Fruit fly (Drosophila melanogaster) whole organism, embryonic: ENCODE results near the gene CG8349.
A peak's percentile ranks its signal among the peaks of the same experiment; 100 is the strongest.

Source experiments
- CG11093 ChIP-seq: fragments of 200-800 bp; sonication (Bioruptor generic); IDR thresholded peaks from 3 replicates; pipeline ENCODE4 v1.3.6; 2022; ENCODE audit warnings: missing biosample characterization, missing genetic modification characterization
- CG11456 ChIP-seq: fragments of 200-800 bp; sonication (Bioruptor generic); IDR thresholded peaks from 3 replicates; pipeline ENCODE4 v1.3.6; 2022; ENCODE audit warnings: missing biosample characterization, missing genetic modification characterization
- CG12071 ChIP-seq: fragments of 200-800 bp; sonication (Bioruptor generic); optimal IDR thresholded peaks from 3 replicates; lab custom pipeline; 2018; ENCODE audit warnings: missing biosample characterization, mild to moderate bottlenecking, missing genetic modification characterization
- CG12104 ChIP-seq: fragments of 200-800 bp; sonication (Bioruptor generic); optimal IDR thresholded peaks from 3 replicates; lab custom pipeline; 2016; ENCODE audit warnings: missing biosample characterization, missing genetic modification characterization
- CG12769 ChIP-seq: fragments of 200-800 bp; sonication (Bioruptor generic); optimal IDR thresholded peaks from 2 replicates; lab custom pipeline; 2019; ENCODE audit warnings: missing biosample characterization, mild to moderate bottlenecking, missing genetic modification characterization, moderate library complexity
- CG13287 ChIP-seq: fragments of 200-800 bp; sonication (Bioruptor generic); IDR thresholded peaks from 2 replicates; pipeline ENCODE4 v1.3.6; 2022; ENCODE audit warnings: missing biosample characterization, missing genetic modification characterization; ENCODE audit not compliant: partially characterized antibody
- CG14441 ChIP-seq: fragments of 200-800 bp; sonication (Bioruptor generic); IDR thresholded peaks from 2 replicates; pipeline ENCODE4 v1.3.6; 2022; ENCODE audit warnings: missing biosample characterization, missing genetic modification characterization
- CG15269 ChIP-seq: fragments of 200-800 bp; sonication (Bioruptor generic); optimal IDR thresholded peaks from 2 replicates; lab custom pipeline; 2018; ENCODE audit warnings: missing biosample characterization, mild to moderate bottlenecking, missing genetic modification characterization, moderate library complexity
- CG16863 ChIP-seq: fragments of 200-800 bp; sonication (Bioruptor generic); optimal IDR thresholded peaks from 3 replicates; lab custom pipeline; 2016; ENCODE audit warnings: missing biosample characterization, missing genetic modification characterization
- CG17829 ChIP-seq: fragments of 200-800 bp; optimal IDR thresholded peaks from 2 replicates; lab custom pipeline; 2019; ENCODE audit warnings: missing biosample characterization, mild to moderate bottlenecking, missing genetic modification characterization, moderate library complexity
- CG2116 ChIP-seq: fragments of 200-800 bp; sonication (Bioruptor generic); optimal IDR thresholded peaks from 3 replicates; lab custom pipeline; 2018; ENCODE audit warnings: missing biosample characterization, mild to moderate bottlenecking, missing genetic modification characterization
- CG2129 ChIP-seq: fragments of 200-800 bp; sonication (Bioruptor generic); IDR thresholded peaks from 2 replicates; pipeline ENCODE4 v1.3.6; 2022; ENCODE audit warnings: missing biosample characterization, missing genetic modification characterization; ENCODE audit not compliant: partially characterized antibody
- CG3281 ChIP-seq: fragments of 200-800 bp; sonication (Bioruptor generic); optimal IDR thresholded peaks from 3 replicates; lab custom pipeline; 2017; ENCODE audit warnings: missing biosample characterization, mild to moderate bottlenecking, missing genetic modification characterization
- CG33213 ChIP-seq: fragments of 200-800 bp; sonication (Bioruptor generic); optimal IDR thresholded peaks from 3 replicates; lab custom pipeline; 2016; ENCODE audit warnings: missing biosample characterization, missing genetic modification characterization
- CG3995 ChIP-seq: fragments of 200-800 bp; sonication (Bioruptor generic); optimal IDR thresholded peaks from 3 replicates; lab custom pipeline; 2016; ENCODE audit warnings: missing biosample characterization, missing genetic modification characterization
- CG43689 ChIP-seq: fragments of 200-800 bp; sonication (Bioruptor generic); IDR thresholded peaks from 2 replicates; pipeline ENCODE4 v1.3.6; 2022; ENCODE audit warnings: missing biosample characterization, missing genetic modification characterization
- CG6272 ChIP-seq: fragments of 200-800 bp; sonication (Bioruptor generic); IDR thresholded peaks from 2 replicates; pipeline ENCODE4 v1.3.6; 2022; ENCODE audit warnings: missing biosample characterization, missing genetic modification characterization
- CG7963 ChIP-seq: fragments of 200-800 bp; sonication (Bioruptor generic); IDR thresholded peaks from 3 replicates; pipeline ENCODE4 v1.3.6; 2022; ENCODE audit warnings: missing biosample characterization, missing genetic modification characterization; ENCODE audit not compliant: partially characterized antibody
- CG9215 ChIP-seq: fragments of 200-800 bp; sonication (Bioruptor generic); IDR thresholded peaks from 2 replicates; pipeline ENCODE4 v1.3.6; 2022; ENCODE audit warnings: missing biosample characterization, missing genetic modification characterization
- CG9609 ChIP-seq: fragments of 200-800 bp; sonication (Bioruptor generic); optimal IDR thresholded peaks from 3 replicates; lab custom pipeline; 2016; ENCODE audit warnings: missing biosample characterization, missing genetic modification characterization
- Dll ChIP-seq: fragments of 200-800 bp; sonication (Bioruptor generic); IDR thresholded peaks from 4 replicates; pipeline ENCODE4 v1.3.6; 2022; ENCODE audit warnings: missing biosample characterization, missing genetic modification characterization; ENCODE audit not compliant: partially characterized antibody
- ERR ChIP-seq: fragments of 200-800 bp; sonication (Bioruptor generic); optimal IDR thresholded peaks from 2 replicates; lab custom pipeline; 2016; ENCODE audit warnings: missing biosample characterization, missing genetic modification characterization
- Eip74EF ChIP-seq, 2 experiments: fragments of 200-800 bp in 1 of 2; fragments of >200 bp in 1 of 2; sonication (Bioruptor generic) in 1 of 2; optimal IDR thresholded peaks; 2 replicates each; lab custom pipeline; 2017 to 2019; ENCODE audit warnings: missing biosample characterization in 2 of 2, missing genetic modification characterization in 2 of 2, mild to moderate bottlenecking in 1 of 2, moderate library complexity in 1 of 2
- H2.0 ChIP-seq: fragments of 200-800 bp; sonication (Bioruptor generic); IDR thresholded peaks from 2 replicates; pipeline ENCODE4 v1.3.6; 2022; ENCODE audit warnings: missing biosample characterization, missing genetic modification characterization
- HHEX ChIP-seq: fragments of 200-800 bp; sonication (Bioruptor generic); optimal IDR thresholded peaks from 3 replicates; lab custom pipeline; 2017; ENCODE audit warnings: missing biosample characterization, mild to moderate bottlenecking, missing genetic modification characterization, missing genetic modification reagents
- Hr51 ChIP-seq, 2 experiments: fragments of 200-800 bp; sonication (Bioruptor generic); optimal IDR thresholded peaks; 2 replicates in 1 of 2; 3 replicates in 1 of 2; lab custom pipeline; 2016 to 2018; ENCODE audit warnings: missing biosample characterization in 2 of 2, missing genetic modification characterization in 2 of 2, mild to moderate bottlenecking in 1 of 2, moderate library complexity in 1 of 2
- Lhr ChIP-seq: fragments of 200-800 bp; sonication (Bioruptor generic); optimal IDR thresholded peaks from 3 replicates; lab custom pipeline; 2017; ENCODE audit warnings: mild to moderate bottlenecking, missing biosample characterization, missing genetic modification reagents, missing genetic modification characterization
- Lim3 ChIP-seq: fragments of 200-800 bp; sonication (Bioruptor generic); IDR thresholded peaks from 2 replicates; pipeline ENCODE4 v1.3.6; 2022; ENCODE audit warnings: missing biosample characterization, missing genetic modification characterization
- Mad ChIP-seq: fragments of 200-800 bp; sonication (Bioruptor generic); optimal IDR thresholded peaks from 2 replicates; lab custom pipeline; 2016; ENCODE audit warnings: missing biosample characterization, missing genetic modification characterization
- Opbp ChIP-seq: fragments of 200-800 bp; sonication (Bioruptor generic); IDR thresholded peaks from 3 replicates; pipeline ENCODE4 v1.3.6; 2022; ENCODE audit warnings: missing biosample characterization, missing genetic modification characterization; ENCODE audit not compliant: partially characterized antibody
- Sry-δ ChIP-seq: fragments of 200-800 bp; sonication (Bioruptor generic); optimal IDR thresholded peaks from 2 replicates; lab custom pipeline; 2016; ENCODE audit warnings: missing biosample characterization, missing genetic modification characterization
- Xrp1 ChIP-seq: fragments of 200-800 bp; sonication (Bioruptor generic); IDR thresholded peaks from 2 replicates; pipeline ENCODE4 v1.3.6; 2022; ENCODE audit warnings: missing biosample characterization, missing genetic modification characterization
- ase ChIP-seq: fragments of 200-800 bp; sonication (Bioruptor generic); IDR thresholded peaks from 3 replicates; pipeline ENCODE4 v1.3.6; 2022; ENCODE audit warnings: missing biosample characterization, missing genetic modification characterization
- cas ChIP-seq: fragments of 200-800 bp; sonication (Bioruptor generic); IDR thresholded peaks from 2 replicates; pipeline ENCODE4 v1.3.6; 2022; ENCODE audit warnings: missing biosample characterization, missing genetic modification characterization
- chinmo ChIP-seq: fragments of 200-800 bp; sonication (Bioruptor generic); IDR thresholded peaks from 4 replicates; pipeline ENCODE4 v1.3.6; 2022; ENCODE audit warnings: missing biosample characterization, missing genetic modification characterization; ENCODE audit not compliant: partially characterized antibody
- chm ChIP-seq: fragments of 200-800 bp; sonication (Bioruptor generic); IDR thresholded peaks from 2 replicates; pipeline ENCODE4 v1.3.6; 2022; ENCODE audit warnings: missing biosample characterization, missing genetic modification characterization
- eve ChIP-seq, 2 experiments: fragments of >200 bp; optimal IDR thresholded peaks; 2 replicates each; lab custom pipeline; 2017; ENCODE audit warnings: missing biosample characterization in 2 of 2, missing genetic modification characterization in 2 of 2
- ftz-f1 ChIP-seq: fragments of 200-800 bp; sonication (Bioruptor generic); optimal IDR thresholded peaks from 2 replicates; lab custom pipeline; 2016; ENCODE audit warnings: missing biosample characterization, missing genetic modification characterization
- gsb-n ChIP-seq: fragments of 200-800 bp; sonication (Bioruptor generic); optimal IDR thresholded peaks from 3 replicates; lab custom pipeline; 2018; ENCODE audit warnings: missing biosample characterization, mild to moderate bottlenecking, missing genetic modification characterization
- hbn ChIP-seq: fragments of 200-800 bp; sonication (Bioruptor generic); IDR thresholded peaks from 2 replicates; pipeline ENCODE4 v1.3.6; 2022; ENCODE audit warnings: missing biosample characterization, missing genetic modification characterization; ENCODE audit not compliant: partially characterized antibody
- hth ChIP-seq: fragments of >200 bp; optimal IDR thresholded peaks from 2 replicates; lab custom pipeline; 2017; ENCODE audit warnings: inconsistent platforms
- ind ChIP-seq: fragments of 200-800 bp; sonication (Bioruptor generic); optimal IDR thresholded peaks from 3 replicates; lab custom pipeline; 2016; ENCODE audit warnings: missing biosample characterization, missing genetic modification characterization
- inv ChIP-seq: fragments of 200-800 bp; sonication (Bioruptor generic); IDR thresholded peaks from 2 replicates; pipeline ENCODE4 v1.3.6; 2022; ENCODE audit warnings: missing biosample characterization, missing genetic modification characterization; ENCODE audit not compliant: partially characterized antibody
- kah ChIP-seq: fragments of 200-800 bp; sonication (Bioruptor generic); optimal IDR thresholded peaks from 2 replicates; lab custom pipeline; 2018; ENCODE audit warnings: missing biosample characterization, mild to moderate bottlenecking, missing genetic modification characterization
- lbe ChIP-seq: fragments of 200-800 bp; sonication (Bioruptor generic); optimal IDR thresholded peaks from 2 replicates; lab custom pipeline; 2016; ENCODE audit warnings: missing biosample characterization, mild to moderate bottlenecking, missing genetic modification characterization
- lola ChIP-seq, 3 experiments: fragments of >200 bp in 2 of 3; fragments of 200-800 bp in 1 of 3; sonication (Bioruptor generic) in 1 of 3; optimal IDR thresholded peaks; 2 replicates each; lab custom pipeline; 2017 to 2019; ENCODE audit warnings: missing biosample characterization in 3 of 3, missing genetic modification characterization in 3 of 3, mild to moderate bottlenecking in 1 of 3, moderate library complexity in 1 of 3
- pnt ChIP-seq: fragments of 200-800 bp; sonication (Bioruptor generic); optimal IDR thresholded peaks from 3 replicates; lab custom pipeline; 2016; ENCODE audit warnings: missing biosample characterization, missing genetic modification characterization
- stc ChIP-seq: fragments of 200-800 bp; sonication (Bioruptor generic); IDR thresholded peaks from 2 replicates; pipeline ENCODE4 v1.3.6; 2022; ENCODE audit warnings: missing biosample characterization, missing genetic modification characterization
- toy ChIP-seq: fragments of 200-800 bp; sonication (Bioruptor generic); IDR thresholded peaks from 2 replicates; pipeline ENCODE4 v1.3.6; 2022; ENCODE audit warnings: missing biosample characterization, missing genetic modification characterization
- yki ChIP-seq: fragments of >200 bp; optimal IDR thresholded peaks from 3 replicates; lab custom pipeline; 2018
- zf30C ChIP-seq: fragments of 200-800 bp; sonication (Bioruptor generic); optimal IDR thresholded peaks from 3 replicates; lab custom pipeline; 2018; ENCODE audit warnings: missing biosample characterization, mild to moderate bottlenecking, missing genetic modification characterization

CG8349 gene

DNA sequence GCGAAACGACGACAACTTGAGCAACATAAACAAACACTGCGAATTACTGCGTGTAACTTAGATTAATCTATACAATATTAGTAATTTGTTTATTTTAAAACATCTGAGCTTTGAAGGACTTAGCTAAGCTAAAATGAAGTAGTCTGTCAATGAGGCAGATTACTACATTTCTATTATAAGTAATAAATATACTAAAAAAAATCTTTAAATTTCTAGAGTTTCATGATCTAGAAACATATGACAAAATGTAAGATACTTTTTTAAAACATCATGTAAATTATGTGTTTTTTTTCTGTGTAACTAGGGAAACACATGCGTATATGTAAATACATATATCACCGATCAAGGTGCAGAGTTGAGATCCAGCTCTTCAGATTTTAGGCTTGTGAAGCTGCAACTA lies 50.4 kb downstream of the CG8349 start (continued):
- peak; percentile 1 for TF ChIP-seq ind (GFP tag; lab: Kevin White, UChicago)
- TF ChIP-seq Lim3, result peak; percentile 54; the same call in 1 of the 2 replicates
- no peak for TF ChIP-seq Sry-δ
- TF ChIP-seq CG2129 (GFP tag; lab: Robert Waterston, UW), result no peak
- TF ChIP-seq chinmo (GFP tag; lab: Robert Waterston, UW), result no peak
- TF ChIP-seq cas (GFP tag; lab: Robert Waterston, UW), result no peak
- no peak for TF ChIP-seq CG33213
- no peak for TF ChIP-seq CG9215 (GFP tag; lab: Robert Waterston, UW)
- TF ChIP-seq hth, result no peak
- no peak for TF ChIP-seq eve (GFP tag; optimal IDR thresholded peaks at IDR 0.05; lab: Kevin White, UChicago)
- no peak for TF ChIP-seq CG43689 (GFP tag; lab: Robert Waterston, UW)
- no peak for TF ChIP-seq CG16863
- no peak for TF ChIP-seq CG3995 (GFP tag; lab: Kevin White, UChicago)
- no peak for TF ChIP-seq CG12071 (GFP tag; lab: Kevin White, UChicago)
- no peak for TF ChIP-seq CG11093 (GFP tag; lab: Robert Waterston, UW)
- peak; percentile 87 for TF ChIP-seq CG15269 (tag; lab: Kevin White, UChicago)
- TF ChIP-seq stc, result peak; percentile 79
- peak; percentile 70 for TF ChIP-seq kah (GFP tag; lab: Kevin White, UChicago)
- no peak for TF ChIP-seq CG7963 (GFP tag; lab: Robert Waterston, UW)
- TF ChIP-seq toy (GFP tag; lab: Robert Waterston, UW), result no peak
- no peak for TF ChIP-seq yki (lab: Kevin White, UChicago)
- no peak for TF ChIP-seq pnt (GFP tag; lab: Kevin White, UChicago)
- TF ChIP-seq Hr51 (GFP tag; optimal IDR thresholded peaks at IDR 0.05; lab: Kevin White, UChicago), result peak in 1 of 2 experiments; percentile 92
- TF ChIP-seq inv (GFP tag; lab: Robert Waterston, UW), result no peak
- no peak for TF ChIP-seq Opbp (GFP tag; lab: Robert Waterston, UW)
- TF ChIP-seq ase (GFP tag; lab: Robert Waterston, UW), result no peak; the same call in 2 of the 3 replicates
- TF ChIP-seq CG13287 (GFP tag; lab: Robert Waterston, UW), result no peak
- no peak for TF ChIP-seq hbn (GFP tag; lab: Robert Waterston, UW)
- peak in 1 of 3 experiments; percentile 29 for TF ChIP-seq lola (GFP tag; optimal IDR thresholded peaks at IDR 0.05; lab: Kevin White, UChicago)
- TF ChIP-seq Lhr (GFP tag; lab: Kevin White, UChicago), result no peak
- TF ChIP-seq ftz-f1 (GFP tag; lab: Kevin White, UChicago), result no peak
- no peak for TF ChIP-seq CG11456 (GFP tag; lab: Robert Waterston, UW)
- TF ChIP-seq chm (GFP tag; lab: Robert Waterston, UW), result no peak
- peak; percentile 55 for TF ChIP-seq HHEX (GFP tag; lab: Kevin White, UChicago)
- TF ChIP-seq gsb-n, result peak; percentile 28
- TF ChIP-seq CG12104, result peak; percentile 55
- TF ChIP-seq Eip74EF (GFP tag; optimal IDR thresholded peaks at IDR 0.05; lab: Kevin White, UChicago), result peak in 1 of 2 experiments; percentile 74
- TF ChIP-seq Dll, result no peak
- no peak for TF ChIP-seq lbe (GFP tag; lab: Kevin White, UChicago)
- TF ChIP-seq CG6272 (GFP tag; lab: Robert Waterston, UW), result no peak
- peak; percentile 47 for TF ChIP-seq CG17829 (tag; lab: Kevin White, UChicago)
- no peak for TF ChIP-seq CG12769 (tag; lab: Kevin White, UChicago)
- TF ChIP-seq Xrp1 (GFP tag; lab: Robert Waterston, UW), result peak; percentile 47; the same call in 1 of the 2 replicates
- no peak for TF ChIP-seq ERR (GFP tag; lab: Kevin White, UChicago)
- TF ChIP-seq CG3281, result peak; percentile 38
- TF ChIP-seq Mad (GFP tag; lab: Kevin White, UChicago), result no peak
- peak; percentile 72 for TF ChIP-seq CG14441 (GFP tag; lab: Robert Waterston, UW)
- no peak for TF ChIP-seq CG2116 (GFP tag; lab: Kevin White, UChicago)
- TF ChIP-seq zf30C (GFP tag; lab: Kevin White, UChicago), result no peak
- no peak for TF ChIP-seq H2.0 (GFP tag; lab: Robert Waterston, UW)
- TF ChIP-seq CG9609 (GFP tag; lab: Kevin White, UChicago), result no peak
